Worm (Caenorhabditis elegans) whole organism, young adult: ENCODE data around the gene T05B9.1.

Source experiments
- Y53G8AR.9 ChIP-seq: fragments of 200-800 bp; sonication (Bioruptor generic); conservative IDR thresholded peaks from 2 replicates; pipeline ENCODE4 v1.3.6; 2022; ENCODE audit warnings: missing genetic modification reagents, missing genetic modification characterization, missing compliant biosample characterization
- ama-1 ChIP-seq, 3 experiments: fragments of 150-350 bp in 1 of 3; sonication (generic microtip) in 2 of 3; optimal IDR thresholded peaks; 2 replicates each; lab custom pipeline; 2014 to 2018; ENCODE audit warnings: missing biosample characterization in 2 of 3, missing genetic modification characterization in 2 of 3, missing genetic modification reagents in 2 of 3
- aptf-3 ChIP-seq: fragments of 200-800 bp; sonication (Bioruptor generic); IDR thresholded peaks from 2 replicates; pipeline ENCODE4 v1.3.6; 2022; ENCODE audit warnings: missing genetic modification characterization, missing compliant biosample characterization
- lsy-27 ChIP-seq: sonication (generic microtip); optimal IDR thresholded peaks from 2 replicates; lab custom pipeline; 2017; ENCODE audit warnings: missing genetic modification characterization, mild to moderate bottlenecking, missing compliant biosample characterization, antibody characterized with exemption, missing genotype, borderline replicate concordance; ENCODE audit not compliant: insufficient read depth
- snpc-3.4 ChIP-seq: sonication (generic microtip); optimal IDR thresholded peaks from 2 replicates; lab custom pipeline; 2017; ENCODE audit warnings: missing genetic modification characterization, mild to moderate bottlenecking, missing compliant biosample characterization, antibody characterized with exemption, moderate library complexity, missing genotype, missing genetic modification reagents

- TF ChIP-seq snpc-3.4 (tag; lab: Kevin White, UChicago) (no peak), Y53G8AR.9 (GFP tag; lab: Robert Waterston, UW) (no peak), ama-1 (optimal IDR thresholded peaks at IDR 0.05; lab: Kevin White, UChicago) (no peak), ama-1 (GFP tag; optimal IDR thresholded peaks at IDR 0.05; lab: Kevin White, UChicago) (no peak), lsy-27 (tag; lab: Kevin White, UChicago) (no peak), aptf-3 (GFP tag; lab: Robert Waterston, UW) (no peak)
These were observed 44.8 kb upstream of the T05B9.1 start, which contains the start of gene rsf-1 for ce11 chrII:11305627-11306449.
